Fruit fly (Drosophila melanogaster): Measurements from ENCODE around the gene tim.

Gene tim

dm6 chr2L:3539996-3540395 lies 32.1 kb upstream of the tim start:
- TF ChIP-seq Hr83 (GFP tag; optimal IDR thresholded peaks at IDR 0.05; ENCODE audit: poor library complexity, severe bottlenecking) (no peak), Hnf4 (GFP tag; optimal IDR thresholded peaks at IDR 0.05) (no peak), OdsH (GFP tag; optimal IDR thresholded peaks at IDR 0.05) (no peak), sv (GFP tag; optimal IDR thresholded peaks at IDR 0.05) (no peak), HLH106 (tag; optimal IDR thresholded peaks at IDR 0.05) (no peak), N (GFP tag; optimal IDR thresholded peaks at IDR 0.05) (no peak), br (GFP tag; optimal IDR thresholded peaks at IDR 0.05) (no peak), CrebA (GFP tag; optimal IDR thresholded peaks at IDR 0.05; ENCODE audit: borderline replicate concordance) (no peak), fru (GFP tag; optimal IDR thresholded peaks at IDR 0.05) (no peak), brk (GFP tag; optimal IDR thresholded peaks at IDR 0.05) (no peak), rgr (GFP tag; optimal IDR thresholded peaks at IDR 0.05) (no peak), psq (GFP tag; optimal IDR thresholded peaks at IDR 0.05) (peak; percentile 39), Vsx2 (GFP tag; optimal IDR thresholded peaks at IDR 0.05; ENCODE audit: partially characterized antibody) (peak; percentile 23), Sp1 (GFP tag; optimal IDR thresholded peaks at IDR 0.05) (no peak), CG32264 (GFP tag; optimal IDR thresholded peaks at IDR 0.05) (no peak), jim (GFP tag; optimal IDR thresholded peaks at IDR 0.05) (no peak), Dif (GFP tag; optimal IDR thresholded peaks at IDR 0.05; ENCODE audit: partially characterized antibody) (peak; percentile 43), lola (GFP tag; optimal IDR thresholded peaks at IDR 0.05) (no peak), woc (GFP tag; optimal IDR thresholded peaks at IDR 0.05) (no peak), Mio (GFP tag; optimal IDR thresholded peaks at IDR 0.05) (no peak), foxo (GFP tag; optimal IDR thresholded peaks at IDR 0.05) (no peak), GATAd (GFP tag; optimal IDR thresholded peaks at IDR 0.05) (no peak), Rel (GFP tag; optimal IDR thresholded peaks at IDR 0.05) (no peak), Rel (tag; optimal IDR thresholded peaks at IDR 0.05) (peak; percentile 11), Hr78 (GFP tag; optimal IDR thresholded peaks at IDR 0.05) (no peak), usp (GFP tag; optimal IDR thresholded peaks at IDR 0.05) (no peak), h (GFP tag; optimal IDR thresholded peaks at IDR 0.05) (no peak), pan (optimal IDR thresholded peaks at IDR 0.05) (no peak), ey (GFP tag; optimal IDR thresholded peaks at IDR 0.05) (no peak), Myc (optimal IDR thresholded peaks at IDR 0.05) (no peak)

- no peak for TF ChIP-seq psq (GFP tag; optimal IDR thresholded peaks at IDR 0.05)
Observed at dm6 chr2L:3539412-3539743, 31.5 kb upstream of the tim start.

- TF ChIP-seq Hnf4 (GFP tag; optimal IDR thresholded peaks at IDR 0.05) = no peak
- TF ChIP-seq dl (GFP tag; optimal IDR thresholded peaks at IDR 0.05; ENCODE audit: insufficient read depth in 1 of 2, partially characterized antibody in 2 of 2) = peak in 1 of 2 experiments; percentile 38
- TF ChIP-seq foxo (GFP tag; optimal IDR thresholded peaks at IDR 0.05) = no peak
- peak; percentile 85 for TF ChIP-seq Vsx2 (GFP tag; optimal IDR thresholded peaks at IDR 0.05; ENCODE audit: partially characterized antibody)
- TF ChIP-seq Dif (GFP tag; optimal IDR thresholded peaks at IDR 0.05; ENCODE audit: partially characterized antibody) = peak; percentile 78
- TF ChIP-seq Hr78 (GFP tag; optimal IDR thresholded peaks at IDR 0.05) = no peak
- no peak for TF ChIP-seq usp (GFP tag; optimal IDR thresholded peaks at IDR 0.05)
- TF ChIP-seq psq (GFP tag; optimal IDR thresholded peaks at IDR 0.05) = no peak
Observed at dm6 chr2L:3538564-3539411, 30.9 kb upstream of the tim start, which contains the start of gene drm. Gene drm (plus strand): TSS chr2L:3539247.

dm6 chr2L:3534227-3534842 lies 26.4 kb upstream of the tim start:
- TF ChIP-seq Abd-B (GFP tag; optimal IDR thresholded peaks at IDR 0.05) = no peak
- peak; percentile 85 for TF ChIP-seq Sp1 (GFP tag; optimal IDR thresholded peaks at IDR 0.05)
- TF ChIP-seq pan (optimal IDR thresholded peaks at IDR 0.05) = no peak
- TF ChIP-seq Dif (GFP tag; optimal IDR thresholded peaks at IDR 0.05; ENCODE audit: partially characterized antibody) = peak; percentile 81
- peak; percentile 84 for TF ChIP-seq HLH106 (tag; optimal IDR thresholded peaks at IDR 0.05)
- no peak for TF ChIP-seq Myc (optimal IDR thresholded peaks at IDR 0.05)
- peak; percentile 84 for TF ChIP-seq Hnf4 (GFP tag; optimal IDR thresholded peaks at IDR 0.05)
- TF ChIP-seq Rel (GFP tag; optimal IDR thresholded peaks at IDR 0.05) = peak; percentile 10
- peak; percentile 28 for TF ChIP-seq Rel (tag; optimal IDR thresholded peaks at IDR 0.05)
- TF ChIP-seq foxo (GFP tag; optimal IDR thresholded peaks at IDR 0.05) = peak; percentile 55 to 89
- no peak for TF ChIP-seq Hr78 (GFP tag; optimal IDR thresholded peaks at IDR 0.05)
- TF ChIP-seq Hr83 (GFP tag; optimal IDR thresholded peaks at IDR 0.05; ENCODE audit: poor library complexity, severe bottlenecking) = peak; percentile 38
- no peak for TF ChIP-seq GATAd (GFP tag; optimal IDR thresholded peaks at IDR 0.05)
- TF ChIP-seq OdsH (GFP tag; optimal IDR thresholded peaks at IDR 0.05) = peak; percentile 82
- no peak for TF ChIP-seq Vsx2 (GFP tag; optimal IDR thresholded peaks at IDR 0.05; ENCODE audit: partially characterized antibody)
- peak; percentile 76 for TF ChIP-seq woc (GFP tag; optimal IDR thresholded peaks at IDR 0.05)
- peak; percentile 80 for TF ChIP-seq rgr (GFP tag; optimal IDR thresholded peaks at IDR 0.05)
- peak in 1 of 2 experiments; percentile 67 for TF ChIP-seq dl (GFP tag; optimal IDR thresholded peaks at IDR 0.05; ENCODE audit: insufficient read depth in 1 of 2, partially characterized antibody in 2 of 2)
- TF ChIP-seq ey (GFP tag; optimal IDR thresholded peaks at IDR 0.05) = peak; percentile 89
- peak; percentile 49 for TF ChIP-seq sage (GFP tag; optimal IDR thresholded peaks at IDR 0.05)
- TF ChIP-seq Dfd (GFP tag; optimal IDR thresholded peaks at IDR 0.05) = no peak
- no peak for TF ChIP-seq N (GFP tag; optimal IDR thresholded peaks at IDR 0.05)
- peak; percentile 24 for TF ChIP-seq Mio (GFP tag; optimal IDR thresholded peaks at IDR 0.05)
- peak; percentile 81 for TF ChIP-seq tai (GFP tag; optimal IDR thresholded peaks at IDR 0.05)
- TF ChIP-seq fru (GFP tag; optimal IDR thresholded peaks at IDR 0.05) = peak; percentile 86
- TF ChIP-seq brk (GFP tag; optimal IDR thresholded peaks at IDR 0.05) = no peak
- TF ChIP-seq usp (GFP tag; optimal IDR thresholded peaks at IDR 0.05) = no peak
- TF ChIP-seq psq (GFP tag; optimal IDR thresholded peaks at IDR 0.05) = peak; percentile 50
- TF ChIP-seq CrebA (GFP tag; optimal IDR thresholded peaks at IDR 0.05; ENCODE audit: borderline replicate concordance) = no peak
- TF ChIP-seq jim (GFP tag; optimal IDR thresholded peaks at IDR 0.05) = no peak
- TF ChIP-seq Jra (GFP tag; optimal IDR thresholded peaks at IDR 0.05) = peak; percentile 67
- peak; percentile 46 for TF ChIP-seq dsf (GFP tag; optimal IDR thresholded peaks at IDR 0.05; ENCODE audit: borderline replicate concordance)
